Fruit fly (Drosophila melanogaster) whole organism: Measurements from ENCODE around the gene CG11444.

Experiments
- CG8478 ChIP-seq: fragments of >200 bp; optimal IDR thresholded peaks from 2 replicates; lab custom pipeline; 2018; ENCODE audit warnings: inconsistent platforms
- Dll ChIP-seq: fragments of >200 bp; optimal IDR thresholded peaks from 2 replicates; lab custom pipeline; 2017
- pan ChIP-seq: fragments of >200 bp; optimal IDR thresholded peaks from 2 replicates; lab custom pipeline; 2017
- psq ChIP-seq: fragments of >200 bp; optimal IDR thresholded peaks from 2 replicates; lab custom pipeline; 2017

dm6 chrX:4534002-4534401, 20.2 kb downstream of the CG11444 start:
- TF ChIP-seq Dll (lab: Kevin White, UChicago) (no peak), psq (lab: Kevin White, UChicago) (no peak), pan (lab: Kevin White, UChicago) (no peak), CG8478 (lab: Kevin White, UChicago) (no peak)
